Worm (Caenorhabditis elegans): ENCODE measurements around the gene kbp-2.

The kbp-2 gene

ce11 chrIII:4881955-4882354, 21.7 kb downstream of the kbp-2 start:
- TF ChIP-seq elt-2 (tag; optimal IDR thresholded peaks at IDR 0.05), result peak; percentile 55
- TF ChIP-seq tbx-2 (tag; optimal IDR thresholded peaks at IDR 0.05), result no peak
- TF ChIP-seq efl-1 (optimal IDR thresholded peaks at IDR 0.05), result no peak
- peak in 1 of 2 experiments; percentile 70 for TF ChIP-seq efl-1 (GFP tag; optimal IDR thresholded peaks at IDR 0.05 in 1 of 2)

- TF ChIP-seq efl-3 (GFP tag; optimal IDR thresholded peaks at IDR 0.05) (no peak), efl-1 (optimal IDR thresholded peaks at IDR 0.05) (no peak), efl-1 (GFP tag; optimal IDR thresholded peaks at IDR 0.05 in 1 of 2) (peak in 1 of 2 experiments; percentile 74)
These were observed 24.2 kb downstream of the kbp-2 start, which contains the start of gene C35D10.1 for ce11 chrIII:4879445-4879844. TSS of gene C35D10.1 (plus strand) at chrIII:4879745.

- TF ChIP-seq ceh-90 (tag; optimal IDR thresholded peaks at IDR 0.05) (no peak), ceh-8 (GFP tag; optimal IDR thresholded peaks at IDR 0.05) (no peak), fkh-4 (tag; optimal IDR thresholded peaks at IDR 0.05; ENCODE audit: borderline replicate concordance) (no peak), ztf-11 (tag; optimal IDR thresholded peaks at IDR 0.05) (no peak), fkh-8 (tag; optimal IDR thresholded peaks at IDR 0.05) (peak; percentile 16), skn-1 (tag; optimal IDR thresholded peaks at IDR 0.05) (peak; percentile 69), nhr-71 (tag; optimal IDR thresholded peaks at IDR 0.05) (peak; percentile 51), C04F5.9 (tag; optimal IDR thresholded peaks at IDR 0.05) (peak; percentile 5), unc-130 (tag; optimal IDR thresholded peaks at IDR 0.05) (no peak), dsc-1 (tag; optimal IDR thresholded peaks at IDR 0.05) (no peak), blmp-1 (tag; optimal IDR thresholded peaks at IDR 0.05) (peak; percentile 46), elt-3 (tag; optimal IDR thresholded peaks at IDR 0.05) (no peak), nhr-20 (tag; optimal IDR thresholded peaks at IDR 0.05) (peak; percentile 36), unc-86 (tag; optimal IDR thresholded peaks at IDR 0.05) (no peak), alr-1 (tag; optimal IDR thresholded peaks at IDR 0.05; ENCODE audit: borderline replicate concordance) (no peak), efl-1 (optimal IDR thresholded peaks at IDR 0.05) (peak; percentile 90 to 96), efl-1 (GFP tag; optimal IDR thresholded peaks at IDR 0.05 in 1 of 2) (peak; percentile 90 to 99), unc-62 (GFP tag; optimal IDR thresholded peaks at IDR 0.05) (no peak), egl-27 (tag; optimal IDR thresholded peaks at IDR 0.05) (no peak), fos-1 (tag; optimal IDR thresholded peaks at IDR 0.05) (peak; percentile 38), mep-1 (tag; optimal IDR thresholded peaks at IDR 0.05) (peak; percentile 39), aha-1 (tag; optimal IDR thresholded peaks at IDR 0.05) (no peak), xbp-1 (tag; optimal IDR thresholded peaks at IDR 0.05) (peak; percentile 36), nhr-28 (tag; optimal IDR thresholded peaks at IDR 0.05) (no peak), nhr-90 (tag; optimal IDR thresholded peaks at IDR 0.05; ENCODE audit: poor library complexity) (no peak), sox-4 (tag; optimal IDR thresholded peaks at IDR 0.05) (no peak), mdl-1 (tag; optimal IDR thresholded peaks at IDR 0.05) (no peak), nhr-11 (tag; optimal IDR thresholded peaks at IDR 0.05) (no peak), rnt-1 (tag; optimal IDR thresholded peaks at IDR 0.05) (peak; percentile 41), mef-2 (tag; optimal IDR thresholded peaks at IDR 0.05) (no peak), nhr-77 (tag; optimal IDR thresholded peaks at IDR 0.05) (no peak), grh-1 (GFP tag; IDR thresholded peaks at IDR 0.05) (no peak), irx-1 (tag; optimal IDR thresholded peaks at IDR 0.05) (no peak), tbx-2 (tag; optimal IDR thresholded peaks at IDR 0.05) (peak; percentile 27), nhr-237 (tag; optimal IDR thresholded peaks at IDR 0.05) (no peak), nhr-85 (tag) (no peak), unc-30 (tag; optimal IDR thresholded peaks at IDR 0.05) (no peak), nhr-12 (tag; optimal IDR thresholded peaks at IDR 0.05) (no peak), lin-13 (GFP tag; optimal IDR thresholded peaks at IDR 0.05) (no peak), lsy-2 (tag; optimal IDR thresholded peaks at IDR 0.05) (peak; percentile 42 to 73), ces-1 (GFP tag; optimal IDR thresholded peaks at IDR 0.05) (no peak), elt-2 (tag; optimal IDR thresholded peaks at IDR 0.05) (no peak), F16B12.6 (tag; optimal IDR thresholded peaks at IDR 0.05) (peak; percentile 4), fkh-10 (GFP tag; optimal IDR thresholded peaks at IDR 0.05) (no peak), pag-3 (tag; optimal IDR thresholded peaks at IDR 0.05; ENCODE audit: borderline replicate concordance, insufficient read depth) (no peak), snu-23 (GFP tag; optimal IDR thresholded peaks at IDR 0.05) (peak; percentile 62), C34B4.2 (tag; optimal IDR thresholded peaks at IDR 0.05) (no peak), dpl-1 (GFP tag; optimal IDR thresholded peaks at IDR 0.05) (peak; percentile 84 to 92 (median 89))
These were observed 25.4 kb downstream of the kbp-2 start, which contains the start of the genes tost-1 and arx-6 for ce11 chrIII:4878281-4878680. TSS of gene tost-1 (minus strand) at chrIII:4878311. TSS of gene arx-6 (plus strand) at chrIII:4878658.

Measured in whole organism, L1 larva.